Worm (Caenorhabditis elegans) whole organism, young adult: ENCODE measurements around the gene C06C3.10.

Experiments
- F57C9.4 ChIP-seq: sonication (generic microtip); optimal IDR thresholded peaks from 2 replicates; lab custom pipeline; 2017; ENCODE audit warnings: mild to moderate bottlenecking, missing genetic modification characterization, missing compliant biosample characterization
- cebp-2 ChIP-seq: fragments of 200-800 bp; sonication (Bioruptor generic); IDR thresholded peaks from 2 replicates; pipeline ENCODE4 v1.3.6; 2022; ENCODE audit warnings: missing genetic modification characterization, missing compliant biosample characterization
- ekl-4 ChIP-seq: fragments of 200-800 bp; sonication (Bioruptor generic); IDR thresholded peaks from 2 replicates; pipeline ENCODE4 v1.3.6; 2022; ENCODE audit warnings: missing genetic modification reagents, missing genetic modification characterization, missing compliant biosample characterization
- lag-1 ChIP-seq: fragments of 200-800 bp; sonication (Bioruptor generic); IDR thresholded peaks from 2 replicates; pipeline ENCODE4 v1.3.6; 2022; ENCODE audit warnings: missing genetic modification reagents, missing genetic modification characterization, missing compliant biosample characterization
- nfya-2 ChIP-seq: fragments of 200-800 bp; sonication (Bioruptor generic); IDR thresholded peaks from 2 replicates; pipeline ENCODE4 v1.3.6; 2022; ENCODE audit warnings: missing genetic modification reagents, missing genetic modification characterization, missing compliant biosample characterization
- pha-4 ChIP-seq: fragments of 150-350 bp; sonication (generic microtip); optimal IDR thresholded peaks from 2 replicates; lab custom pipeline; 2014; ENCODE audit warnings: missing biosample characterization, missing genetic modification reagents, missing genetic modification characterization
- sdz-38 ChIP-seq: sonication (generic microtip); optimal IDR thresholded peaks from 2 replicates; lab custom pipeline; 2016; ENCODE audit warnings: missing genotype, missing genetic modification characterization, missing compliant biosample characterization
- snpc-4 ChIP-seq, 5 experiments: fragments of 150-350 bp in 1 of 5; sonication (generic microtip) in 4 of 5; optimal IDR thresholded peaks; 2 replicates each; lab custom pipeline; 2014 to 2018; ENCODE audit warnings: missing genetic modification characterization in 5 of 5, missing biosample characterization in 3 of 5, antibody characterized with exemption in 2 of 5, mild to moderate bottlenecking in 2 of 5, missing compliant biosample characterization in 2 of 5, missing genotype in 2 of 5, moderate library complexity in 2 of 5, missing genetic modification reagents in 1 of 5
- somi-1 ChIP-seq: fragments of 200-800 bp; sonication (Bioruptor generic); optimal IDR thresholded peaks from 2 replicates; lab custom pipeline; 2018; ENCODE audit warnings: mild to moderate bottlenecking, missing genetic modification characterization, missing compliant biosample characterization
- tbp1 ChIP-seq: fragments of 200-800 bp; sonication (Bioruptor generic); optimal IDR thresholded peaks from 2 replicates; lab custom pipeline; 2018; ENCODE audit warnings: mild to moderate bottlenecking, missing genetic modification characterization, missing compliant biosample characterization

DNA sequence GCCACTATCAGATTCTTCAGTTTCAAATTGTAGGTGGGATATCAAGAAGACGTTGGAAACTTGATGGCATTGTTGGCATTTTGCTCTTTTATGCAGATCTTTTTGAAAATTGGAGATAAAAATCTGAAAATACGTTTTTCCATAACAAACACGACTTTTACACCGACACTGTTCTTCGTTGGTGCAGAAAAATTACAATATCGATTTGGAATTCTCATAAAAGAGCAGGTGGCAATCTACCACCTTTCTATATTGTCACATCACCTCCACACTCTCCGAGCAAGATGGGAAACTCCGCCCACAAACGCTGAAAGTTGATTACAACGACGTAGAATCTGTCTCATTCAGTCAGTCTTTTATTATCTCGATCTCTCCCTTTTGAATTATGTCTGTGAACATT is 30.4 kb upstream of the C06C3.10 start, which contains the start of gene arrd-2:
- no peak for TF ChIP-seq cebp-2 (GFP tag; lab: Robert Waterston, UW)
- no peak for TF ChIP-seq somi-1 (GFP tag; lab: Kevin White, UChicago)
- TF ChIP-seq F57C9.4: no peak
- no peak for TF ChIP-seq nfya-2 (GFP tag; lab: Robert Waterston, UW)
- no peak for TF ChIP-seq sdz-38
- TF ChIP-seq ekl-4 (GFP tag; lab: Robert Waterston, UW): no peak
- TF ChIP-seq snpc-4 (GFP tag; optimal IDR thresholded peaks at IDR 0.05; lab: Kevin White, UChicago): no peak
- no peak for TF ChIP-seq snpc-4 (tag; optimal IDR thresholded peaks at IDR 0.05; lab: Kevin White, UChicago)
- TF ChIP-seq pha-4 (tag; lab: Kevin White, UChicago): no peak
- TF ChIP-seq lag-1 (GFP tag; lab: Robert Waterston, UW): no peak
- no peak for TF ChIP-seq tbp1 (GFP tag; lab: Kevin White, UChicago)
